Worm (Caenorhabditis elegans) whole organism, L3 larva: ENCODE results near the gene knl-1.
A peak's percentile ranks its signal among the peaks of the same experiment; 100 is the strongest.

Source experiments
- R02D3.7 ChIP-seq: fragments of 150-350 bp; optimal IDR thresholded peaks from 2 replicates; lab custom pipeline; 2014; ENCODE audit warnings: missing biosample characterization, missing genetic modification characterization
- aly-2 ChIP-seq: fragments of 150-350 bp; optimal IDR thresholded peaks from 2 replicates; lab custom pipeline; 2014; ENCODE audit warnings: missing biosample characterization, missing genetic modification characterization
- ama-1 ChIP-seq: fragments of 150-350 bp; optimal IDR thresholded peaks from 2 replicates; lab custom pipeline; 2018
- ceh-28 ChIP-seq: fragments of 150-350 bp; optimal IDR thresholded peaks from 2 replicates; lab custom pipeline; 2014; ENCODE audit warnings: missing biosample characterization, missing genetic modification reagents, missing genetic modification characterization
- ceh-9 ChIP-seq: sonication (generic microtip); optimal IDR thresholded peaks from 2 replicates; lab custom pipeline; 2018; ENCODE audit warnings: missing biosample characterization, missing genetic modification characterization
- daf-12 ChIP-seq: fragments of 150-350 bp; optimal IDR thresholded peaks from 2 replicates; lab custom pipeline; 2014; ENCODE audit warnings: missing biosample characterization, missing genetic modification reagents, missing genetic modification characterization
- egl-27 ChIP-seq: sonication (generic microtip); optimal IDR thresholded peaks from 4 replicates; lab custom pipeline; 2017; ENCODE audit warnings: missing biosample characterization, missing genetic modification reagents, missing genetic modification characterization
- egl-5 ChIP-seq: fragments of 150-350 bp; optimal IDR thresholded peaks from 2 replicates; lab custom pipeline; 2017; ENCODE audit warnings: missing biosample characterization, missing genetic modification reagents, missing genetic modification characterization, inconsistent platforms
- elt-1 ChIP-seq: fragments of 150-350 bp; optimal IDR thresholded peaks from 2 replicates; lab custom pipeline; 2014; ENCODE audit warnings: missing biosample characterization, missing genetic modification characterization
- elt-2 ChIP-seq: sonication (generic microtip); optimal IDR thresholded peaks from 2 replicates; lab custom pipeline; 2016; ENCODE audit warnings: missing genetic modification reagents, mild to moderate bottlenecking, missing genetic modification characterization, missing compliant biosample characterization
- elt-3 ChIP-seq, 3 experiments: fragments of 150-350 bp in 1 of 3; sonication (generic microtip) in 2 of 3; optimal IDR thresholded peaks; 2 replicates in 2 of 3; 4 replicates in 1 of 3; lab custom pipeline; 2014 to 2017; ENCODE audit warnings: missing biosample characterization in 3 of 3, missing genetic modification characterization in 3 of 3
- eor-1 ChIP-seq, 2 experiments: fragments of 150-350 bp; optimal IDR thresholded peaks; 2 replicates each; lab custom pipeline; 2014 to 2018; ENCODE audit warnings: missing biosample characterization in 2 of 2, missing genetic modification characterization in 2 of 2
- fkh-2 ChIP-seq: fragments of 150-350 bp; optimal IDR thresholded peaks from 2 replicates; lab custom pipeline; 2014; ENCODE audit warnings: missing biosample characterization, missing genetic modification reagents, missing genetic modification characterization
- fos-1 ChIP-seq: fragments of 150-350 bp; optimal IDR thresholded peaks from 2 replicates; lab custom pipeline; 2014; ENCODE audit warnings: missing biosample characterization, missing genetic modification characterization
- hmg-11 ChIP-seq: sonication (generic microtip); optimal IDR thresholded peaks from 2 replicates; lab custom pipeline; 2016; ENCODE audit warnings: missing genetic modification characterization, missing compliant biosample characterization
- jun-1 ChIP-seq: fragments of 150-350 bp; optimal IDR thresholded peaks from 2 replicates; lab custom pipeline; 2014; ENCODE audit warnings: missing biosample characterization, missing genetic modification reagents, missing genetic modification characterization
- lin-15B ChIP-seq: fragments of 150-350 bp; optimal IDR thresholded peaks from 2 replicates; lab custom pipeline; 2014; ENCODE audit warnings: missing biosample characterization, missing genetic modification characterization
- lin-39 ChIP-seq: fragments of 150-350 bp; optimal IDR thresholded peaks from 2 replicates; lab custom pipeline; 2018; ENCODE audit warnings: missing biosample characterization, missing genetic modification reagents, missing genetic modification characterization
- lsy-12 ChIP-seq: sonication (generic microtip); optimal IDR thresholded peaks from 2 replicates; lab custom pipeline; 2016; ENCODE audit warnings: mild to moderate bottlenecking, missing genetic modification characterization, missing compliant biosample characterization
- mdl-1 ChIP-seq: fragments of 150-350 bp; optimal IDR thresholded peaks from 2 replicates; lab custom pipeline; 2014; ENCODE audit warnings: missing biosample characterization, missing genetic modification characterization
- mml-1 ChIP-seq: fragments of 150-350 bp; sonication (generic microtip); optimal IDR thresholded peaks from 3 replicates; lab custom pipeline; 2014; ENCODE audit warnings: missing biosample characterization, missing genetic modification characterization
- nfya-1 ChIP-seq: sonication (generic microtip); optimal IDR thresholded peaks from 2 replicates; lab custom pipeline; 2017; ENCODE audit warnings: missing genetic modification characterization, mild to moderate bottlenecking, missing compliant biosample characterization, antibody characterized with exemption, moderate library complexity; ENCODE audit not compliant: insufficient read depth
- nhr-11 ChIP-seq: fragments of 150-350 bp; optimal IDR thresholded peaks from 2 replicates; lab custom pipeline; 2014; ENCODE audit warnings: missing biosample characterization, missing genetic modification characterization
- nhr-12 ChIP-seq: fragments of 150-350 bp; optimal IDR thresholded peaks from 2 replicates; lab custom pipeline; 2014; ENCODE audit warnings: missing biosample characterization, missing genetic modification characterization
- nhr-23 ChIP-seq: fragments of 150-350 bp; optimal IDR thresholded peaks from 2 replicates; lab custom pipeline; 2014; ENCODE audit warnings: missing biosample characterization, missing genetic modification reagents, missing genetic modification characterization
- nhr-28 ChIP-seq: fragments of 150-350 bp; optimal IDR thresholded peaks from 2 replicates; lab custom pipeline; 2014; ENCODE audit warnings: missing biosample characterization, missing genetic modification characterization
- nhr-43 ChIP-seq: sonication (generic microtip); optimal IDR thresholded peaks from 2 replicates; lab custom pipeline; 2016; ENCODE audit warnings: mild to moderate bottlenecking, missing genetic modification characterization, missing compliant biosample characterization; ENCODE audit not compliant: poor library complexity, severe bottlenecking
- nhr-67 ChIP-seq: fragments of 150-350 bp; optimal IDR thresholded peaks from 2 replicates; lab custom pipeline; 2014; ENCODE audit warnings: missing biosample characterization, missing genetic modification characterization
- nhr-76 ChIP-seq: fragments of 150-350 bp; sonication (generic microtip); optimal IDR thresholded peaks from 5 replicates; lab custom pipeline; 2014; ENCODE audit warnings: missing biosample characterization, missing genetic modification characterization
- pha-4 ChIP-seq: fragments of 150-350 bp; optimal IDR thresholded peaks from 2 replicates; lab custom pipeline; 2014; ENCODE audit warnings: missing biosample characterization, missing genetic modification reagents, missing genetic modification characterization
- pqm-1 ChIP-seq: fragments of 150-350 bp; optimal IDR thresholded peaks from 2 replicates; lab custom pipeline; 2017; ENCODE audit warnings: missing biosample characterization, missing genetic modification characterization, inconsistent platforms
- sea-2 ChIP-seq: fragments of 150-350 bp; sonication (generic microtip); optimal IDR thresholded peaks from 4 replicates; lab custom pipeline; 2014; ENCODE audit warnings: missing biosample characterization, missing genetic modification reagents, missing genetic modification characterization
- tbx-2 ChIP-seq: sonication (generic microtip); optimal IDR thresholded peaks from 2 replicates; lab custom pipeline; 2016; ENCODE audit warnings: mild to moderate bottlenecking, missing genetic modification characterization, missing compliant biosample characterization
- zag-1 ChIP-seq: fragments of 150-350 bp; optimal IDR thresholded peaks from 2 replicates; lab custom pipeline; 2014; ENCODE audit warnings: missing biosample characterization, missing genetic modification characterization
- ztf-4 ChIP-seq: fragments of 150-350 bp; optimal IDR thresholded peaks from 2 replicates; lab custom pipeline; 2014; ENCODE audit warnings: missing biosample characterization, missing genetic modification characterization

Gene knl-1

DNA sequence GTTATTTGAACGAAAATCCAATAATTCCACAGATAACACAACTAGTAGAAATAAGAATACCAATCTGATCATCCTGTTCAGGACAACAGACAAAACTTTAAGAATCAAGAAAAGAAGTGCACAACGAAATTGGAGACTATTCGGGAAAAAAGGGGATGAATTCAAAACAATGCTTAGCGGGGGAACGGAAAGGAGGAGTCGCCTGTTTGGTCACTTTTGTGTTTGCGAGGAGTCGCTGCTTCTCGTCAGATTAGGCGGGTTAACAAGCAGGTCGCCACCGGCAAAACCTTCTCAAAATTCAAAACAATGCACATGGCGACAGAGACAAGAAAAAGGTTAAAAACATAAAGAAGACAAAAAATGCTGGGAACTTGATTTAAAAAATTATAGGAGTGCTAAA, 40.7 kb upstream of the knl-1 start, which contains the start of gene C30A5.10:
C30A5.10 (minus strand) TSS at position 101 of the 400 bp plus-strand sequence.
- TF ChIP-seq eor-1 (tag; optimal IDR thresholded peaks at IDR 0.05; lab: Kevin White, UChicago) (no peak), zag-1 (tag; lab: Kevin White, UChicago) (no peak)

ce11 chrIII:8211562-8211961, 38.9 kb upstream of the knl-1 start:
- TF ChIP-seq jun-1 = no peak
- TF ChIP-seq nfya-1 (tag; lab: Kevin White, UChicago) = peak; percentile 21
- no peak for TF ChIP-seq mdl-1

DNA sequence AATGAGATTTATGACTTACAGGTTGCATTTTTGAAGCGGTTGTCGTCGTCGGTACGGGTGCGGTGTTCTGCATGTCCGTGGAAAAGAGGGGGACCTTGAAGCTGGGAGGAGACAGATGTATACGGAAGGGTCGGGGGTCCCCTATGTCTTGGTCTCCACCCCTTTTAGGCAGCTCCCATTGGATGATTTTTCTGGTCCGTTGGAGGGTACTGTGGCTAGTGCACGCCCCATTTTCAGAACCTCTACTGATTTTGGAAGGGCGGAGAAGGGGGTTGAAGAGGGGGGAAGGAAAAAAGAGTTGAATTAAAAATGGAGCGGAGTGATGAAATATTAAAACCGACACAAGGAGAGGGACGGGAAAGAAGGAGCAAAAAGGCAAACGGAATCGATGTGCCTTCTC, 34.2 kb upstream of the knl-1 start, which contains the start of gene unc-86:
unc-86 (minus strand) TSS at position 113 of the 400 bp plus-strand sequence.
- peak; percentile 67 for TF ChIP-seq nfya-1 (tag; lab: Kevin White, UChicago)
- TF ChIP-seq mdl-1 = no peak
- TF ChIP-seq, all 47 proteins: peak for 1

- no peak for TF ChIP-seq pqm-1 (tag; lab: Kevin White, UChicago)
These were observed 32.5 kb upstream of the knl-1 start, which contains the start of gene C30A5.16 for ce11 chrIII:8217919-8218318. TSS of gene C30A5.16 (plus strand) at chrIII:8218219.

DNA sequence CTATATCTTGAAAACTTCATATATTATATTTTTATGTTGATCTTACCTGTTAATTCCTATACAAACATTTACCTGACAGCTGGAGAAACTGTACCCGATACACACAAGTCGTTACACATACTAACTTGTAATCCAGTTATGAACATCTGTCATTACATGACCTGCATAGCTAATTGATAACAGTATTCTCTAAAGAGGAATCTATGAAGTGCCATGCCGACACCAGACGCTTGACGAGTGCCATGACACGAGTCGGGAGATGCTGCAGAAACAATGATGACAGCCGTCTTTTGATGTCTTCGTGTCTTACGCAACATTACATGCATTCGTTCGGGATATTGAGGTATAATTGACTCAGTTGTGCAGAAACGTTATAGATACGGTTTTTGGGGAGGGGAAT, 30.4 kb upstream of the knl-1 start:
- no peak for TF ChIP-seq ceh-9 (tag; lab: Kevin White, UChicago)
- no peak for TF ChIP-seq nhr-76 (tag; lab: Kevin White, UChicago)
- no peak for TF ChIP-seq lin-15B (tag; lab: Kevin White, UChicago)
- no peak for TF ChIP-seq sea-2 (GFP tag; lab: Kevin White, UChicago)
- TF ChIP-seq nfya-1 (tag; lab: Kevin White, UChicago) = no peak
- TF ChIP-seq fos-1 (tag; lab: Kevin White, UChicago) = no peak
- TF ChIP-seq nhr-23 (tag; lab: Kevin White, UChicago) = no peak
- no peak for TF ChIP-seq egl-27 (tag; lab: Kevin White, UChicago)
- no peak for TF ChIP-seq ama-1 (lab: Kevin White, UChicago)
- TF ChIP-seq aly-2 (tag; lab: Kevin White, UChicago) = no peak
- TF ChIP-seq daf-12 (tag; lab: Kevin White, UChicago) = no peak
- TF ChIP-seq nhr-28 (tag; lab: Kevin White, UChicago) = no peak
- TF ChIP-seq elt-2 (tag; lab: Kevin White, UChicago) = no peak
- no peak for TF ChIP-seq nhr-67 (tag; lab: Kevin White, UChicago)
- TF ChIP-seq pqm-1 (tag; lab: Kevin White, UChicago) = no peak

DNA sequence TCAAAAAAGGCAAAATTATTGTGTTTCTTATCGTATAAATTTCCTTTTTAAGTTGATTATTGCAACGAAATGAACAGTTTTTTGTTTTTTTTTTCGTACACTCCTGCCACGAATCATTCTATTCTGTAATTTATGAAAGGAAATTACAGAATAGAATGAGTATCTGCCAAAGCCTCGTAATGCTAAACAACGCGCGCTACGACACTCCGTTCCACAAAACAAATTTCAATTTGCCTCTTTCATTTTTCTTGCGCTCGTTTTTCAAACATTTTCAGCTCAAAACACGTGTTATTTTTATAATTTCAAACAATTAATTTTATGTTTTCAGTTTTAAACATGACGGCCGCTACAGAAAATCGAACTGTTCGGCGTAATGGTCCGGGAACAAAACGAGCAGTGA, 25.7 kb upstream of the knl-1 start, which contains the start of gene mob-4:
mob-4 (plus strand) TSS at position 329 of the 400 bp plus-strand sequence.
- TF ChIP-seq nfya-1 (tag; lab: Kevin White, UChicago) = peak; percentile 11
- TF ChIP-seq elt-1 (tag; lab: Kevin White, UChicago) = no peak
- TF ChIP-seq egl-5 = peak; percentile 1
- peak; percentile 22 for TF ChIP-seq pha-4 (tag; lab: Kevin White, UChicago)
- TF ChIP-seq hmg-11 (tag; lab: Kevin White, UChicago) = peak; percentile 41
- TF ChIP-seq nhr-28 (tag; lab: Kevin White, UChicago) = no peak
- no peak for TF ChIP-seq fkh-2
- TF ChIP-seq ceh-28 = no peak
- no peak for TF ChIP-seq nhr-23 (tag; lab: Kevin White, UChicago)
- TF ChIP-seq tbx-2 (tag; lab: Kevin White, UChicago) = no peak
- TF ChIP-seq lin-15B (tag; lab: Kevin White, UChicago) = peak; percentile 57
- TF ChIP-seq, all 47 proteins: peak for 5

DNA sequence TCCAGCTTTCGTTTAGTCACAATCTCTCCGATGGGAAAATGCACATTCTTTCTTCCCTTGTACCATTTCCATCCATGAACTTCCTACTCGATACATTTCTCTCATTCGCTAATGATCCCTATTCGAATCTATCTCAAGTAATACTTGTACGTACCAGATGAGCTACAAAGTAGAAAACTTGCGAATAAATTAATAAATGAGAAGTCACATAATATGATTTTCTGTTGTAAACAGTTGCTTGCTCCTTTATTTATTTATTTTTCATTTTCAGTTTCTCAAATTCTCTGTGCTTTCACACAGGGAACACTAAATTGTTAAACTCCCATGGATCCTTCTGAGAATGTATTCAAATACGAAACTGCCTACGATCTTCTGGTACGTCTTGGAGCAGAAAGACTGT, 24.3 kb upstream of the knl-1 start, which contains the start of gene rfs-1:
rfs-1 (plus strand) TSS at position 301 of the 400 bp plus-strand sequence.
- TF ChIP-seq lin-39 (tag; lab: Kevin White, UChicago) (no peak), elt-3 (tag; optimal IDR thresholded peaks at IDR 0.05; lab: Kevin White, UChicago) (no peak), elt-1 (tag; lab: Kevin White, UChicago) (no peak), R02D3.7 (no peak), nhr-76 (tag; lab: Kevin White, UChicago) (no peak), ama-1 (lab: Kevin White, UChicago) (no peak), fkh-2 (no peak), nhr-12 (no peak), ztf-4 (tag; lab: Kevin White, UChicago) (no peak), nhr-11 (tag; lab: Kevin White, UChicago) (no peak), jun-1 (no peak), tbx-2 (tag; lab: Kevin White, UChicago) (no peak), egl-27 (tag; lab: Kevin White, UChicago) (no peak), mml-1 (tag; lab: Kevin White, UChicago) (no peak), aly-2 (tag; lab: Kevin White, UChicago) (no peak), nhr-43 (tag; lab: Kevin White, UChicago) (no peak), lsy-12 (no peak), nhr-28 (tag; lab: Kevin White, UChicago) (no peak)
